Fruit fly (Drosophila melanogaster) whole organism, pupa: ENCODE measurements around the gene KP78b.
A peak's percentile ranks its signal among the peaks of the same experiment; 100 is the strongest.

Experiments used
- CG10348 ChIP-seq: fragments of 200-800 bp; sonication (Bioruptor generic); IDR thresholded peaks from 2 replicates; pipeline ENCODE4 v1.3.6; 2022; ENCODE audit warnings: missing biosample characterization, missing genetic modification characterization
- CG13204 ChIP-seq: fragments of 200-800 bp; sonication (Bioruptor generic); optimal IDR thresholded peaks from 2 replicates; lab custom pipeline; 2018; ENCODE audit warnings: missing biosample characterization, mild to moderate bottlenecking, missing genetic modification characterization, moderate library complexity
- CG17806 ChIP-seq: fragments of 200-800 bp; sonication (Bioruptor generic); optimal IDR thresholded peaks from 2 replicates; lab custom pipeline; 2018; ENCODE audit warnings: missing biosample characterization, mild to moderate bottlenecking, missing genetic modification characterization, moderate library complexity
- CG34367 ChIP-seq: fragments of 200-800 bp; sonication (Bioruptor generic); optimal IDR thresholded peaks from 2 replicates; lab custom pipeline; 2018; ENCODE audit warnings: missing biosample characterization, mild to moderate bottlenecking, missing genetic modification characterization
- CG4496 ChIP-seq: fragments of 200-800 bp; sonication (Bioruptor generic); IDR thresholded peaks from 3 replicates; pipeline ENCODE4 v1.3.6; 2022; ENCODE audit warnings: missing biosample characterization, missing genetic modification characterization
- CG8159 ChIP-seq: fragments of 200-800 bp; sonication (Bioruptor generic); optimal IDR thresholded peaks from 3 replicates; lab custom pipeline; 2018; ENCODE audit warnings: missing biosample characterization, mild to moderate bottlenecking, missing genetic modification characterization, moderate library complexity
- CG8301 ChIP-seq: fragments of 200-800 bp; sonication (Bioruptor generic); optimal IDR thresholded peaks from 2 replicates; lab custom pipeline; 2018; ENCODE audit warnings: missing biosample characterization, mild to moderate bottlenecking, missing genetic modification characterization
- EcR ChIP-seq: fragments of 200-800 bp; sonication (Bioruptor generic); optimal IDR thresholded peaks from 3 replicates; lab custom pipeline; 2019; ENCODE audit warnings: missing biosample characterization, missing genetic modification characterization, mild to moderate bottlenecking, moderate library complexity, missing genetic modification reagents
- Ets98B ChIP-seq: fragments of 200-800 bp; sonication (Bioruptor generic); IDR thresholded peaks from 2 replicates; pipeline ENCODE4 v1.3.6; 2022; ENCODE audit warnings: missing biosample characterization, missing genetic modification characterization
- Pif1A ChIP-seq: fragments of 200-800 bp; sonication (Bioruptor generic); optimal IDR thresholded peaks from 3 replicates; lab custom pipeline; 2016; ENCODE audit warnings: missing biosample characterization, missing genetic modification characterization
- Snoo ChIP-seq: fragments of 200-800 bp; sonication (Bioruptor generic); optimal IDR thresholded peaks from 3 replicates; lab custom pipeline; 2017; ENCODE audit warnings: missing biosample characterization, mild to moderate bottlenecking, missing genetic modification characterization, inconsistent platforms
- fd96Ca ChIP-seq: fragments of 200-800 bp; sonication (Bioruptor generic); IDR thresholded peaks from 3 replicates; pipeline ENCODE4 v1.3.6; 2022; ENCODE audit warnings: missing biosample characterization, missing genetic modification characterization

- no peak for TF ChIP-seq EcR (GFP tag; lab: Kevin White, UChicago)
- TF ChIP-seq CG4496 (GFP tag; lab: Robert Waterston, UW): peak; percentile 25; the same call in 1 of the 3 replicates
- no peak for TF ChIP-seq CG13204
- no peak for TF ChIP-seq CG34367 (tag; lab: Kevin White, UChicago)
- 0 out of 3 replicates have a peak, but pooled peaks have one; percentile 20 for TF ChIP-seq fd96Ca (GFP tag; lab: Robert Waterston, UW)
- no peak; the same call in 1 of the 2 replicates for TF ChIP-seq Ets98B (GFP tag; lab: Robert Waterston, UW)
- TF ChIP-seq CG8159 (tag; lab: Kevin White, UChicago): no peak
- TF ChIP-seq CG10348 (GFP tag; lab: Robert Waterston, UW): no peak
- no peak for TF ChIP-seq Snoo (tag; lab: Kevin White, UChicago)
- TF ChIP-seq Pif1A (GFP tag; lab: Kevin White, UChicago): no peak
- TF ChIP-seq CG17806: no peak
- no peak for TF ChIP-seq CG8301 (tag; lab: Kevin White, UChicago)
Measured at dm6 chr3R:11352912-11353838, at the start of gene KP78b, which contains the start of gene KP78a.
